Fruit fly (Drosophila melanogaster) whole organism, embryonic: ENCODE measurements around the gene trem.

Experiments used
- CG10147 ChIP-seq: fragments of 200-800 bp; sonication (Bioruptor generic); optimal IDR thresholded peaks from 2 replicates; lab custom pipeline; 2019; ENCODE audit warnings: missing biosample characterization, mild to moderate bottlenecking, missing genetic modification characterization, moderate library complexity
- CG10654 ChIP-seq: fragments of 200-800 bp; sonication (Bioruptor generic); optimal IDR thresholded peaks from 2 replicates; lab custom pipeline; 2016; ENCODE audit warnings: missing biosample characterization, missing genetic modification characterization
- CG10979 ChIP-seq: fragments of 200-800 bp; sonication (Bioruptor generic); optimal IDR thresholded peaks from 2 replicates; lab custom pipeline; 2018; ENCODE audit warnings: missing biosample characterization, mild to moderate bottlenecking, missing genetic modification characterization, moderate library complexity
- CG13123 ChIP-seq: fragments of 200-800 bp; sonication (Bioruptor generic); optimal IDR thresholded peaks from 2 replicates; lab custom pipeline; 2016; ENCODE audit warnings: missing biosample characterization, missing genetic modification characterization
- CG13894 ChIP-seq: fragments of 200-800 bp; sonication (Bioruptor generic); optimal IDR thresholded peaks from 3 replicates; lab custom pipeline; 2018; ENCODE audit warnings: missing biosample characterization, mild to moderate bottlenecking, missing genetic modification characterization, moderate library complexity
- CG15479 ChIP-seq: fragments of 200-800 bp; sonication (Bioruptor generic); optimal IDR thresholded peaks from 3 replicates; lab custom pipeline; 2019; ENCODE audit warnings: missing biosample characterization, mild to moderate bottlenecking, missing genetic modification characterization, moderate library complexity
- CG15696 ChIP-seq: fragments of 200-800 bp; sonication (Bioruptor generic); optimal IDR thresholded peaks from 2 replicates; lab custom pipeline; 2019; ENCODE audit warnings: missing biosample characterization, mild to moderate bottlenecking, missing genetic modification characterization, moderate library complexity
- CG17912 ChIP-seq: fragments of 200-800 bp; sonication (Bioruptor generic); optimal IDR thresholded peaks from 2 replicates; lab custom pipeline; 2018; ENCODE audit warnings: missing biosample characterization, mild to moderate bottlenecking, missing genetic modification characterization
- CG1832 ChIP-seq: fragments of 200-800 bp; sonication (Bioruptor generic); optimal IDR thresholded peaks from 2 replicates; lab custom pipeline; 2017; ENCODE audit warnings: missing biosample characterization, mild to moderate bottlenecking, missing genetic modification characterization, inconsistent platforms
- CG31224 ChIP-seq: fragments of 200-800 bp; sonication (Bioruptor generic); IDR thresholded peaks from 2 replicates; pipeline ENCODE4 v1.3.6; 2022; ENCODE audit warnings: missing biosample characterization, missing genetic modification characterization
- CG42726 ChIP-seq: fragments of 200-800 bp; sonication (Bioruptor generic); IDR thresholded peaks from 2 replicates; pipeline ENCODE4 v1.3.6; 2022; ENCODE audit warnings: missing biosample characterization, missing genetic modification characterization; ENCODE audit not compliant: partially characterized antibody
- CG7271 ChIP-seq: fragments of 200-800 bp; sonication (Bioruptor generic); optimal IDR thresholded peaks from 2 replicates; lab custom pipeline; 2018; ENCODE audit warnings: missing biosample characterization, mild to moderate bottlenecking, missing genetic modification characterization, moderate library complexity
- CG8924 ChIP-seq: fragments of 200-800 bp; optimal IDR thresholded peaks from 3 replicates; lab custom pipeline; 2019; ENCODE audit warnings: missing biosample characterization, mild to moderate bottlenecking, missing genetic modification characterization, moderate library complexity
- CG9727 ChIP-seq: fragments of 200-800 bp; sonication (Bioruptor generic); optimal IDR thresholded peaks from 3 replicates; lab custom pipeline; 2017; ENCODE audit warnings: missing biosample characterization, mild to moderate bottlenecking, missing genetic modification characterization
- D ChIP-seq, 2 experiments: fragments of 200-800 bp in 1 of 2; fragments of >200 bp in 1 of 2; sonication (Bioruptor generic) in 1 of 2; optimal IDR thresholded peaks; 2 replicates in 1 of 2; 3 replicates in 1 of 2; lab custom pipeline; 2017; ENCODE audit warnings: mild to moderate bottlenecking in 1 of 2, missing biosample characterization in 1 of 2, missing genetic modification characterization in 1 of 2, missing genetic modification reagents in 1 of 2
- D19A ChIP-seq: fragments of 200-800 bp; optimal IDR thresholded peaks from 3 replicates; lab custom pipeline; 2019; ENCODE audit warnings: missing biosample characterization, mild to moderate bottlenecking, missing genetic modification characterization, moderate library complexity
- Deaf1 ChIP-seq: fragments of 200-800 bp; optimal IDR thresholded peaks from 3 replicates; lab custom pipeline; 2019; ENCODE audit warnings: missing biosample characterization, mild to moderate bottlenecking, missing genetic modification characterization, moderate library complexity
- Dip2 ChIP-seq: fragments of 200-800 bp; sonication (Bioruptor generic); IDR thresholded peaks from 2 replicates; pipeline ENCODE4 v1.3.6; 2022; ENCODE audit warnings: missing biosample characterization, missing genetic modification characterization
- E2f1 ChIP-seq: fragments of 200-800 bp; sonication (Bioruptor generic); IDR thresholded peaks from 2 replicates; pipeline ENCODE4 v1.3.6; 2022; ENCODE audit warnings: missing biosample characterization, missing genetic modification characterization
- Ets65A ChIP-seq: fragments of 200-800 bp; sonication (Bioruptor generic); peaks from one replicate; lab custom pipeline; 2016; ENCODE audit warnings: missing biosample characterization, missing genetic modification characterization
- HLHmδ ChIP-seq: fragments of 200-800 bp; sonication (Bioruptor generic); optimal IDR thresholded peaks from 2 replicates; lab custom pipeline; 2018; ENCODE audit warnings: missing biosample characterization, mild to moderate bottlenecking, missing genetic modification characterization, moderate library complexity
- Hsf ChIP-seq: fragments of 200-800 bp; sonication (Bioruptor generic); optimal IDR thresholded peaks from 3 replicates; lab custom pipeline; 2016; ENCODE audit warnings: missing biosample characterization, missing genetic modification characterization
- Kr ChIP-seq: fragments of 200-800 bp; sonication (Bioruptor generic); optimal IDR thresholded peaks from 2 replicates; lab custom pipeline; 2017; ENCODE audit warnings: missing biosample characterization, mild to moderate bottlenecking, missing genetic modification characterization
- Lim3 ChIP-seq: fragments of 200-800 bp; sonication (Bioruptor generic); IDR thresholded peaks from 2 replicates; pipeline ENCODE4 v1.3.6; 2022; ENCODE audit warnings: missing biosample characterization, missing genetic modification characterization
- Med ChIP-seq: fragments of 200-800 bp; sonication (Bioruptor generic); peaks from one replicate; lab custom pipeline; 2016; ENCODE audit warnings: missing biosample characterization, missing genetic modification characterization, mild to moderate bottlenecking, inconsistent platforms, moderate library complexity
- Sin3A ChIP-seq: fragments of >200 bp; optimal IDR thresholded peaks from 2 replicates; lab custom pipeline; 2018
- ac ChIP-seq: fragments of 200-800 bp; sonication (Bioruptor generic); optimal IDR thresholded peaks from 3 replicates; lab custom pipeline; 2017; ENCODE audit warnings: missing biosample characterization, mild to moderate bottlenecking, missing genetic modification characterization
- amos ChIP-seq: fragments of 200-800 bp; sonication (Bioruptor generic); IDR thresholded peaks from 2 replicates; pipeline ENCODE4 v1.3.6; 2022; ENCODE audit warnings: missing biosample characterization, missing genetic modification characterization; ENCODE audit not compliant: partially characterized antibody
- en ChIP-seq: fragments of 200-800 bp; sonication (Bioruptor generic); optimal IDR thresholded peaks from 2 replicates; lab custom pipeline; 2016; ENCODE audit warnings: missing biosample characterization, missing genetic modification characterization
- fd102C ChIP-seq: fragments of 200-800 bp; sonication (Bioruptor generic); optimal IDR thresholded peaks from 2 replicates; lab custom pipeline; 2018; ENCODE audit warnings: missing biosample characterization, mild to moderate bottlenecking, missing genetic modification characterization, moderate library complexity
- fu2 ChIP-seq: fragments of 200-800 bp; sonication (Bioruptor generic); optimal IDR thresholded peaks from 2 replicates; lab custom pipeline; 2016; ENCODE audit warnings: missing biosample characterization, missing genetic modification characterization
- gem ChIP-seq: fragments of 200-800 bp; sonication (Bioruptor generic); optimal IDR thresholded peaks from 2 replicates; lab custom pipeline; 2019; ENCODE audit warnings: missing biosample characterization, mild to moderate bottlenecking, missing genetic modification characterization, moderate library complexity
- grn ChIP-seq: fragments of 200-800 bp; sonication (Bioruptor generic); optimal IDR thresholded peaks from 3 replicates; lab custom pipeline; 2017; ENCODE audit warnings: missing biosample characterization, missing genetic modification characterization
- lab ChIP-seq: fragments of 200-800 bp; sonication (Bioruptor generic); optimal IDR thresholded peaks from 3 replicates; lab custom pipeline; 2017; ENCODE audit warnings: missing biosample characterization, missing genetic modification characterization, mild to moderate bottlenecking, moderate library complexity, missing genetic modification reagents
- lbe ChIP-seq: fragments of 200-800 bp; sonication (Bioruptor generic); optimal IDR thresholded peaks from 2 replicates; lab custom pipeline; 2016; ENCODE audit warnings: missing biosample characterization, mild to moderate bottlenecking, missing genetic modification characterization
- mam ChIP-seq: fragments of 200-800 bp; sonication (Bioruptor generic); optimal IDR thresholded peaks from 3 replicates; lab custom pipeline; 2016; ENCODE audit warnings: missing biosample characterization, missing genetic modification characterization
- oc ChIP-seq: fragments of 200-800 bp; sonication (Bioruptor generic); optimal IDR thresholded peaks from 2 replicates; lab custom pipeline; 2018; ENCODE audit warnings: missing biosample characterization, mild to moderate bottlenecking, missing genetic modification characterization, moderate library complexity
- odd ChIP-seq: fragments of 200-800 bp; sonication (Bioruptor generic); optimal IDR thresholded peaks from 2 replicates; lab custom pipeline; 2017; ENCODE audit warnings: missing biosample characterization, mild to moderate bottlenecking, missing genetic modification characterization
- onecut ChIP-seq: fragments of 200-800 bp; sonication (Bioruptor generic); IDR thresholded peaks from 2 replicates; pipeline ENCODE4 v1.3.6; 2022; ENCODE audit warnings: missing biosample characterization, missing genetic modification characterization
- phol ChIP-seq: fragments of 200-800 bp; sonication (Bioruptor generic); optimal IDR thresholded peaks from 3 replicates; lab custom pipeline; 2018; ENCODE audit warnings: missing biosample characterization, mild to moderate bottlenecking, missing genetic modification characterization, moderate library complexity
- prd ChIP-seq, 3 experiments: fragments of >200 bp in 2 of 3; fragments of 200-800 bp in 1 of 3; sonication (Bioruptor generic) in 1 of 3; optimal IDR thresholded peaks in 2 of 3; IDR thresholded peaks in 1 of 3; 2 replicates in 2 of 3; 3 replicates in 1 of 3; pipeline versions ENCODE4 v1.3.6 to Lab custom; 2017 to 2022; ENCODE audit warnings: missing biosample characterization in 1 of 3, missing genetic modification characterization in 1 of 3
- pros ChIP-seq: fragments of 200-800 bp; sonication (Bioruptor generic); optimal IDR thresholded peaks from 3 replicates; lab custom pipeline; 2019; ENCODE audit warnings: missing biosample characterization, mild to moderate bottlenecking, missing genetic modification characterization, moderate library complexity
- schlank ChIP-seq: fragments of 200-800 bp; sonication (Bioruptor generic); optimal IDR thresholded peaks from 2 replicates; lab custom pipeline; 2018; ENCODE audit warnings: missing biosample characterization, mild to moderate bottlenecking, missing genetic modification characterization
- sens-2 ChIP-seq: fragments of 200-800 bp; sonication (Bioruptor generic); IDR thresholded peaks from 2 replicates; pipeline ENCODE4 v1.3.6; 2022; ENCODE audit warnings: missing biosample characterization, missing genetic modification characterization
- tll ChIP-seq, 2 experiments: fragments of 200-800 bp in 1 of 2; fragments of >200 bp in 1 of 2; sonication (Bioruptor generic) in 1 of 2; optimal IDR thresholded peaks; 2 replicates each; lab custom pipeline; 2017 to 2019; ENCODE audit warnings: missing biosample characterization in 2 of 2, missing genetic modification characterization in 2 of 2, mild to moderate bottlenecking in 1 of 2, moderate library complexity in 1 of 2
- toy ChIP-seq: fragments of 200-800 bp; sonication (Bioruptor generic); IDR thresholded peaks from 2 replicates; pipeline ENCODE4 v1.3.6; 2022; ENCODE audit warnings: missing biosample characterization, missing genetic modification characterization
- ttk ChIP-seq: fragments of 200-800 bp; sonication (Bioruptor generic); IDR thresholded peaks from 2 replicates; pipeline ENCODE4 v2.1.2; 2022; ENCODE audit warnings: missing biosample characterization, missing genetic modification characterization
- zen ChIP-seq: fragments of 200-800 bp; sonication (Bioruptor generic); optimal IDR thresholded peaks from 3 replicates; lab custom pipeline; 2018; ENCODE audit warnings: missing biosample characterization, mild to moderate bottlenecking, missing genetic modification characterization, moderate library complexity
- zf30C ChIP-seq: fragments of 200-800 bp; sonication (Bioruptor generic); optimal IDR thresholded peaks from 3 replicates; lab custom pipeline; 2018; ENCODE audit warnings: missing biosample characterization, mild to moderate bottlenecking, missing genetic modification characterization

The trem gene

dm6 chr3R:19996433-19996832, 34.7 kb downstream of the trem start:
- TF ChIP-seq lbe (no peak), Dip2 (no peak), gem (tag; lab: Kevin White, UChicago) (peak; percentile 12), D19A (tag; lab: Kevin White, UChicago) (peak; percentile 69), CG9727 (no peak), E2f1 (GFP tag; lab: Robert Waterston, UW) (no peak), Ets65A (peak; percentile 44), lab (GFP tag; lab: Kevin White, UChicago) (no peak)

dm6 chr3R:19995408-19995807, 35.7 kb downstream of the trem start:
- TF ChIP-seq CG7271 (tag; lab: Kevin White, UChicago) (peak; percentile 50), CG15479 (GFP tag; lab: Kevin White, UChicago) (peak; percentile 77), onecut (GFP tag; lab: Robert Waterston, UW) (peak; percentile 84), schlank (tag; lab: Kevin White, UChicago) (no peak), CG10979 (tag; lab: Kevin White, UChicago) (no peak), mam (no peak), CG13894 (tag; lab: Kevin White, UChicago) (peak; percentile 33), CG15696 (tag; lab: Kevin White, UChicago) (peak; percentile 51), tll (GFP tag; optimal IDR thresholded peaks at IDR 0.05; lab: Kevin White, UChicago) (peak in 1 of 2 experiments; percentile 87), amos (GFP tag; lab: Robert Waterston, UW) (no peak), CG8924 (tag; lab: Kevin White, UChicago) (peak; percentile 13), Sin3A (lab: Kevin White, UChicago) (no peak), CG31224 (GFP tag; lab: Robert Waterston, UW) (no peak), ttk (GFP tag; lab: Robert Waterston, UW) (no peak), zen (tag; lab: Kevin White, UChicago) (peak; percentile 59), CG10654 (GFP tag; lab: Kevin White, UChicago) (no peak), odd (GFP tag; lab: Kevin White, UChicago) (no peak), CG13123 (GFP tag; lab: Kevin White, UChicago) (no peak), en (GFP tag; lab: Kevin White, UChicago) (no peak), fd102C (peak; percentile 19), Med (GFP tag; lab: Kevin White, UChicago) (peak; percentile 1), CG42726 (GFP tag; lab: Robert Waterston, UW) (no peak), Deaf1 (tag; lab: Kevin White, UChicago) (no peak), Kr (GFP tag; lab: Kevin White, UChicago) (peak; percentile 89), HLHmδ (GFP tag; lab: Kevin White, UChicago) (peak; percentile 22), Lim3 (GFP tag; lab: Robert Waterston, UW) (no peak), fu2 (GFP tag; lab: Kevin White, UChicago) (no peak), sens-2 (GFP tag; lab: Robert Waterston, UW) (no peak), oc (tag; lab: Kevin White, UChicago) (no peak), CG1832 (GFP tag; lab: Kevin White, UChicago) (no peak), CG10147 (GFP tag; lab: Kevin White, UChicago) (no peak), zf30C (no peak), D (optimal IDR thresholded peaks at IDR 0.05; lab: Kevin White, UChicago) (peak; percentile 99), D (GFP tag; optimal IDR thresholded peaks at IDR 0.05; lab: Kevin White, UChicago) (peak; percentile 34), CG17912 (no peak), phol (no peak), pros (peak; percentile 71), prd (optimal IDR thresholded peaks at IDR 0.05; lab: Kevin White, UChicago) (no peak), prd (GFP tag; IDR thresholded peaks at IDR 0.05; lab: Robert Waterston, UW) (peak; percentile 35; the same call in 2 of the 3 replicates), Hsf (GFP tag; lab: Kevin White, UChicago) (no peak), ac (GFP tag; lab: Kevin White, UChicago) (peak; percentile 50), toy (no peak), grn (GFP tag; lab: Kevin White, UChicago) (no peak)
